Worm (Caenorhabditis elegans) whole organism, L3 larva: ENCODE measurements around the gene F18A11.5.
"Not testable (repeated sequence)": the region's sequence is repeated elsewhere in the genome, so short reads cannot be mapped to it uniquely, and the experiment has no call there.

Experiments
- ZK546.5 ChIP-seq: sonication (generic microtip); optimal IDR thresholded peaks from 2 replicates; lab custom pipeline; 2017; ENCODE audit warnings: missing biosample characterization, missing genetic modification characterization
- ama-1 ChIP-seq: fragments of 150-350 bp; optimal IDR thresholded peaks from 2 replicates; lab custom pipeline; 2018
- ceh-82 ChIP-seq: fragments of 150-350 bp; optimal IDR thresholded peaks from 2 replicates; lab custom pipeline; 2014; ENCODE audit warnings: missing biosample characterization, missing genetic modification characterization
- elt-2 ChIP-seq: sonication (generic microtip); optimal IDR thresholded peaks from 2 replicates; lab custom pipeline; 2016; ENCODE audit warnings: missing genetic modification reagents, mild to moderate bottlenecking, missing genetic modification characterization, missing compliant biosample characterization
- fos-1 ChIP-seq: fragments of 150-350 bp; optimal IDR thresholded peaks from 2 replicates; lab custom pipeline; 2014; ENCODE audit warnings: missing biosample characterization, missing genetic modification characterization
- lin-15B ChIP-seq: fragments of 150-350 bp; optimal IDR thresholded peaks from 2 replicates; lab custom pipeline; 2014; ENCODE audit warnings: missing biosample characterization, missing genetic modification characterization
- mdl-1 ChIP-seq: fragments of 150-350 bp; optimal IDR thresholded peaks from 2 replicates; lab custom pipeline; 2014; ENCODE audit warnings: missing biosample characterization, missing genetic modification characterization
- nhr-11 ChIP-seq: fragments of 150-350 bp; optimal IDR thresholded peaks from 2 replicates; lab custom pipeline; 2014; ENCODE audit warnings: missing biosample characterization, missing genetic modification characterization
- nhr-12 ChIP-seq: fragments of 150-350 bp; optimal IDR thresholded peaks from 2 replicates; lab custom pipeline; 2014; ENCODE audit warnings: missing biosample characterization, missing genetic modification characterization
- nhr-76 ChIP-seq: fragments of 150-350 bp; sonication (generic microtip); optimal IDR thresholded peaks from 5 replicates; lab custom pipeline; 2014; ENCODE audit warnings: missing biosample characterization, missing genetic modification characterization
- pha-4 ChIP-seq: fragments of 150-350 bp; optimal IDR thresholded peaks from 2 replicates; lab custom pipeline; 2014; ENCODE audit warnings: missing biosample characterization, missing genetic modification reagents, missing genetic modification characterization
- pqm-1 ChIP-seq: fragments of 150-350 bp; optimal IDR thresholded peaks from 2 replicates; lab custom pipeline; 2017; ENCODE audit warnings: missing biosample characterization, missing genetic modification characterization, inconsistent platforms
- sea-2 ChIP-seq: fragments of 150-350 bp; sonication (generic microtip); optimal IDR thresholded peaks from 4 replicates; lab custom pipeline; 2014; ENCODE audit warnings: missing biosample characterization, missing genetic modification reagents, missing genetic modification characterization
- skn-1 ChIP-seq: fragments of 150-350 bp; optimal IDR thresholded peaks from 2 replicates; lab custom pipeline; 2014; ENCODE audit warnings: missing biosample characterization, missing genetic modification characterization

DNA sequence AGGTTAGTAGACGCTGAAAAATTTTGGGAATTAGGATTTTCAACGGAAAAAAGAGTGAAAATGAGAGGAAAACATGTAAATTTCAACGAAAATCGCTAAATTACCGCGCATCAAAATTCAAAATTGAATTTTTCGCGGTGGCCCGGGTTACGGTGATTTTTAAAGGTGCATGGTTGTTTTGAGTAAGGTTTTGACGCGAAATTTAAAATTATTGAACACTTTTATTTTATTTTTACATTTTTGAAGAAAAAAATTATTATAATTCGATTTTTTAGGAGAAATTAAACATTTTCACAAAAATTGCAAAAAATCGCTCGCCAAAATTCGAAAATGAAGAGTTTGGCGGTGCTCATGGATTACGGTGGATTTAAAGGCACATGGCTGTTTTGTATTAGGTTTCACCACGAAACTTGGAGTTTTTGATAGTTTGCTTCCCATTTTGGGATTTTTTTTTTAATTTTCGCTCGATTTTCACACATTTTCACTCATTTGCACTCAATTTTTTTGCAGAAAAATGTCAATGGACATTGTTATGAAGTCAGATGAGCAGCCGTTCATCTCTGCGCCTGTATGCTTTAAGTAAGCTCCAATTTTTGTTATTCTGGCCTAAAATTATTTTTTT, 29.5 kb upstream of the F18A11.5 start, which contains the start of gene puf-6:
- TF ChIP-seq nhr-11 (tag; lab: Kevin White, UChicago); skn-1 (tag; lab: Kevin White, UChicago); fos-1; lin-15B; ama-1 (lab: Kevin White, UChicago); pha-4 (tag; lab: Kevin White, UChicago); mdl-1 (tag; lab: Kevin White, UChicago); elt-2; ceh-82 (tag; lab: Kevin White, UChicago); nhr-76 (tag; lab: Kevin White, UChicago); sea-2 (GFP tag; lab: Kevin White, UChicago); pqm-1 (tag; lab: Kevin White, UChicago); ZK546.5 (tag; lab: Kevin White, UChicago); nhr-12 (tag; lab: Kevin White, UChicago): not testable (repeated sequence)
